Worm (Caenorhabditis elegans) whole organism, early embryonic: ENCODE results near the gene coh-3.

Source experiments
- F13C5.2 ChIP-seq: sonication (generic microtip); optimal IDR thresholded peaks from 2 replicates; lab custom pipeline; 2017; ENCODE audit warnings: mild to moderate bottlenecking, missing genetic modification characterization, inconsistent platforms, missing compliant biosample characterization
- aly-1 ChIP-seq: sonication (generic microtip); optimal IDR thresholded peaks from 2 replicates; lab custom pipeline; 2016; ENCODE audit warnings: missing genetic modification characterization, missing compliant biosample characterization
- ceh-36 ChIP-seq: sonication (generic microtip); optimal IDR thresholded peaks from 2 replicates; lab custom pipeline; 2016; ENCODE audit warnings: missing genetic modification characterization, inconsistent platforms, missing compliant biosample characterization

- TF ChIP-seq aly-1 (tag; lab: Kevin White, UChicago) (no peak), F13C5.2 (tag; lab: Kevin White, UChicago) (peak; percentile 13), ceh-36 (no peak)
Measured at ce11 chrV:14498204-14498603, 41.0 kb downstream of the coh-3 start.
